Fruit fly (Drosophila melanogaster) whole organism: ENCODE data around the gene CG13245.

Experiments used
- CG8478 ChIP-seq: fragments of >200 bp; optimal IDR thresholded peaks from 2 replicates; lab custom pipeline; 2018; ENCODE audit warnings: inconsistent platforms
- pan ChIP-seq: fragments of >200 bp; optimal IDR thresholded peaks from 2 replicates; lab custom pipeline; 2017

Gene CG13245

DNA sequence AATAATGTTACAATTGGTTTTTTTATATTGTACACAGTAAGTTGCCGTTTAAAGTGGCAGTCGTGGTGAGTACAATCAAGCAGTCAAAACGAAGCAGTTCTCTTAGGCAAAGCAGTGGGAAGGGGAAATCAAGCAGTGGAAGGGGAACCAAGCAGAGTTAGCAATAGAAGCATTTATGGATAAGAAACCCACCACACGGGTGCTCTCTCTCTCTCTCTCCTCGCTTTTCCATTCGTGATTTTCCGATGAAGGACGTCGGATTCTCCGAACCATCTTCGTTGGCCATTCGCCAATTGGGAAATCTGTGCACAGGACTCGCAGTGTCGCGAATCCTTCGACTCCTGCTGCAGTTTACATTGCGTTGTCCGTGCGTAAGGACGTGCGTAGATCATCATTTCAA is 45.5 kb downstream of the CG13245 start, which contains the start of gene beat-Ia:
TSS of gene beat-Ia (plus strand) at position 319 of the 400 bp plus-strand sequence.
- TF ChIP-seq CG8478 (no peak), pan (lab: Kevin White, UChicago) (no peak)
